Worm (Caenorhabditis elegans) whole organism, midembryonic: ENCODE results near the gene C54F6.15.

Experiments used
- tab-1 ChIP-seq: fragments of 200-800 bp; sonication (Bioruptor generic); IDR thresholded peaks from 2 replicates; pipeline ENCODE4 v1.3.6; 2022; ENCODE audit warnings: missing genetic modification characterization, missing compliant biosample characterization
- ztf-29 ChIP-seq: fragments of 200-800 bp; sonication (Bioruptor generic); IDR thresholded peaks from 2 replicates; pipeline ENCODE4 v1.3.6; 2022; ENCODE audit warnings: missing genetic modification reagents, missing genetic modification characterization, missing compliant biosample characterization

ce11 chrV:7495189-7495588 is 27.0 kb downstream of the C54F6.15 start, which contains the start of gene srbc-11:
- TF ChIP-seq ztf-29 (GFP tag; lab: Robert Waterston, UW) = no peak
- no peak for TF ChIP-seq tab-1
